Fruit fly (Drosophila melanogaster) whole organism, embryonic: ENCODE results near the gene Oseg1.

Experiments used
- Antp ChIP-seq: fragments of 200-800 bp; sonication (Bioruptor generic); optimal IDR thresholded peaks from 3 replicates; lab custom pipeline; 2016; ENCODE audit warnings: missing biosample characterization, missing genetic modification characterization
- Atf-2 ChIP-seq: fragments of 200-800 bp; sonication (Bioruptor generic); optimal IDR thresholded peaks from 2 replicates; lab custom pipeline; 2016; ENCODE audit warnings: missing biosample characterization, missing genetic modification characterization
- CG10274 ChIP-seq: fragments of 200-800 bp; sonication (Bioruptor generic); optimal IDR thresholded peaks from 3 replicates; lab custom pipeline; 2017; ENCODE audit warnings: missing biosample characterization, mild to moderate bottlenecking, missing genetic modification characterization
- CG10979 ChIP-seq: fragments of 200-800 bp; sonication (Bioruptor generic); optimal IDR thresholded peaks from 2 replicates; lab custom pipeline; 2018; ENCODE audit warnings: missing biosample characterization, mild to moderate bottlenecking, missing genetic modification characterization, moderate library complexity
- CG11504 ChIP-seq: fragments of 200-800 bp; sonication (Bioruptor generic); optimal IDR thresholded peaks from 3 replicates; lab custom pipeline; 2019; ENCODE audit warnings: missing biosample characterization, mild to moderate bottlenecking, missing genetic modification characterization, moderate library complexity
- CG1233 ChIP-seq: fragments of 200-800 bp; sonication (Bioruptor generic); optimal IDR thresholded peaks from 4 replicates; lab custom pipeline; 2018; ENCODE audit warnings: missing biosample characterization, mild to moderate bottlenecking, missing genetic modification characterization
- CG14860 ChIP-seq: fragments of 200-800 bp; sonication (Bioruptor generic); IDR thresholded peaks from 3 replicates; pipeline ENCODE4 v1.3.6; 2022; ENCODE audit warnings: missing biosample characterization, missing genetic modification characterization; ENCODE audit not compliant: partially characterized antibody
- CG15696 ChIP-seq: fragments of 200-800 bp; sonication (Bioruptor generic); optimal IDR thresholded peaks from 2 replicates; lab custom pipeline; 2019; ENCODE audit warnings: missing biosample characterization, mild to moderate bottlenecking, missing genetic modification characterization, moderate library complexity
- CG17612 ChIP-seq: fragments of 200-800 bp; sonication (Bioruptor generic); IDR thresholded peaks from 2 replicates; pipeline ENCODE4 v1.3.6; 2022; ENCODE audit warnings: missing biosample characterization, missing genetic modification characterization
- CG1832 ChIP-seq: fragments of 200-800 bp; sonication (Bioruptor generic); optimal IDR thresholded peaks from 2 replicates; lab custom pipeline; 2017; ENCODE audit warnings: missing biosample characterization, mild to moderate bottlenecking, missing genetic modification characterization, inconsistent platforms
- CG34376 ChIP-seq: fragments of 200-800 bp; sonication (Bioruptor generic); optimal IDR thresholded peaks from 2 replicates; lab custom pipeline; 2018; ENCODE audit warnings: missing biosample characterization, mild to moderate bottlenecking, missing genetic modification characterization
- CG3838 ChIP-seq: fragments of 200-800 bp; sonication (Bioruptor generic); optimal IDR thresholded peaks from 3 replicates; lab custom pipeline; 2016; ENCODE audit warnings: missing biosample characterization, missing genetic modification characterization
- CG6175 ChIP-seq: fragments of 200-800 bp; sonication (Bioruptor generic); IDR thresholded peaks from 3 replicates; pipeline ENCODE4 v1.3.6; 2022; ENCODE audit warnings: missing biosample characterization, missing genetic modification characterization
- CG6254 ChIP-seq: fragments of 200-800 bp; sonication (Bioruptor generic); optimal IDR thresholded peaks from 3 replicates; lab custom pipeline; 2017; ENCODE audit warnings: mild to moderate bottlenecking, missing biosample characterization, missing genetic modification reagents, missing genetic modification characterization
- CG8281 ChIP-seq: fragments of 200-800 bp; sonication (Bioruptor generic); optimal IDR thresholded peaks from 2 replicates; lab custom pipeline; 2018; ENCODE audit warnings: missing biosample characterization, mild to moderate bottlenecking, missing genetic modification characterization, moderate library complexity
- Chrac-16 ChIP-seq: fragments of 200-800 bp; sonication (Bioruptor generic); optimal IDR thresholded peaks from 3 replicates; lab custom pipeline; 2016; ENCODE audit warnings: missing biosample characterization, missing genetic modification characterization
- Dbx ChIP-seq: fragments of 200-800 bp; sonication (Bioruptor generic); IDR thresholded peaks from 3 replicates; pipeline ENCODE4 v1.3.6; 2022; ENCODE audit warnings: missing biosample characterization, missing genetic modification characterization
- Deaf1 ChIP-seq: fragments of 200-800 bp; optimal IDR thresholded peaks from 3 replicates; lab custom pipeline; 2019; ENCODE audit warnings: missing biosample characterization, mild to moderate bottlenecking, missing genetic modification characterization, moderate library complexity
- Dll ChIP-seq: fragments of 200-800 bp; sonication (Bioruptor generic); IDR thresholded peaks from 4 replicates; pipeline ENCODE4 v1.3.6; 2022; ENCODE audit warnings: missing biosample characterization, missing genetic modification characterization; ENCODE audit not compliant: partially characterized antibody
- H2.0 ChIP-seq: fragments of 200-800 bp; sonication (Bioruptor generic); IDR thresholded peaks from 2 replicates; pipeline ENCODE4 v1.3.6; 2022; ENCODE audit warnings: missing biosample characterization, missing genetic modification characterization
- HLH4C ChIP-seq: fragments of 200-800 bp; sonication (Bioruptor generic); IDR thresholded peaks from 3 replicates; pipeline ENCODE4 v1.3.6; 2022; ENCODE audit warnings: missing biosample characterization, missing genetic modification characterization; ENCODE audit not compliant: partially characterized antibody
- Lhr ChIP-seq: fragments of 200-800 bp; sonication (Bioruptor generic); optimal IDR thresholded peaks from 3 replicates; lab custom pipeline; 2017; ENCODE audit warnings: mild to moderate bottlenecking, missing biosample characterization, missing genetic modification reagents, missing genetic modification characterization
- Neu2 ChIP-seq: fragments of 200-800 bp; sonication (Bioruptor generic); optimal IDR thresholded peaks from 3 replicates; lab custom pipeline; 2016; ENCODE audit warnings: missing biosample characterization, missing genetic modification characterization, borderline replicate concordance
- Nf-YB ChIP-seq: fragments of 200-800 bp; sonication (Bioruptor generic); optimal IDR thresholded peaks from 3 replicates; lab custom pipeline; 2019; ENCODE audit warnings: missing biosample characterization, mild to moderate bottlenecking, missing genetic modification characterization, moderate library complexity
- Opbp ChIP-seq: fragments of 200-800 bp; sonication (Bioruptor generic); IDR thresholded peaks from 3 replicates; pipeline ENCODE4 v1.3.6; 2022; ENCODE audit warnings: missing biosample characterization, missing genetic modification characterization; ENCODE audit not compliant: partially characterized antibody
- PHDP ChIP-seq: fragments of 200-800 bp; sonication (Bioruptor generic); optimal IDR thresholded peaks from 3 replicates; lab custom pipeline; 2018; ENCODE audit warnings: missing biosample characterization, mild to moderate bottlenecking, missing genetic modification characterization, moderate library complexity
- Ssrp ChIP-seq: fragments of 200-800 bp; sonication (Bioruptor generic); optimal IDR thresholded peaks from 2 replicates; lab custom pipeline; 2018; ENCODE audit warnings: missing biosample characterization, mild to moderate bottlenecking, missing genetic modification characterization, moderate library complexity
- abd-A ChIP-seq: fragments of 200-800 bp; sonication (Bioruptor generic); optimal IDR thresholded peaks from 3 replicates; lab custom pipeline; 2019; ENCODE audit warnings: missing biosample characterization, mild to moderate bottlenecking, missing genetic modification characterization, moderate library complexity
- br ChIP-seq: fragments of >200 bp; optimal IDR thresholded peaks from 2 replicates; lab custom pipeline; 2017
- caup ChIP-seq: fragments of 200-800 bp; sonication (Bioruptor generic); optimal IDR thresholded peaks from 3 replicates; lab custom pipeline; 2017; ENCODE audit warnings: missing biosample characterization, mild to moderate bottlenecking, missing genetic modification characterization, moderate library complexity; ENCODE audit not compliant: severe bottlenecking
- chif ChIP-seq, 2 experiments: fragments of 200-800 bp; sonication (Bioruptor generic); optimal IDR thresholded peaks; 3 replicates each; lab custom pipeline; 2016; ENCODE audit warnings: missing biosample characterization in 2 of 2, missing genetic modification characterization in 2 of 2
- crol ChIP-seq: fragments of 200-800 bp; sonication (Bioruptor generic); IDR thresholded peaks from 2 replicates; pipeline ENCODE4 v1.3.6; 2022; ENCODE audit warnings: missing biosample characterization, missing genetic modification characterization
- dm ChIP-seq: fragments of 200-800 bp; sonication (Bioruptor generic); optimal IDR thresholded peaks from 3 replicates; lab custom pipeline; 2016; ENCODE audit warnings: missing biosample characterization, missing genetic modification characterization
- fd3F ChIP-seq: fragments of 200-800 bp; sonication (Bioruptor generic); optimal IDR thresholded peaks from 2 replicates; lab custom pipeline; 2018; ENCODE audit warnings: missing biosample characterization, mild to moderate bottlenecking, missing genetic modification characterization, moderate library complexity
- gce ChIP-seq: fragments of 200-800 bp; sonication (Bioruptor generic); IDR thresholded peaks from 3 replicates; pipeline ENCODE4 v1.3.6; 2022; ENCODE audit warnings: missing biosample characterization, missing genetic modification characterization
- gem ChIP-seq: fragments of 200-800 bp; sonication (Bioruptor generic); optimal IDR thresholded peaks from 2 replicates; lab custom pipeline; 2019; ENCODE audit warnings: missing biosample characterization, mild to moderate bottlenecking, missing genetic modification characterization, moderate library complexity
- gro ChIP-seq: fragments of 200-800 bp; sonication (Bioruptor generic); optimal IDR thresholded peaks from 2 replicates; lab custom pipeline; 2016; ENCODE audit warnings: missing biosample characterization, missing genetic modification characterization
- kni ChIP-seq: fragments of 200-800 bp; sonication (Bioruptor generic); optimal IDR thresholded peaks from 3 replicates; lab custom pipeline; 2017; ENCODE audit warnings: mild to moderate bottlenecking, missing biosample characterization, missing genetic modification reagents, missing genetic modification characterization
- nom ChIP-seq: fragments of 200-800 bp; sonication (Bioruptor generic); optimal IDR thresholded peaks from 2 replicates; lab custom pipeline; 2017; ENCODE audit warnings: missing biosample characterization, missing genetic modification characterization, mild to moderate bottlenecking, moderate library complexity, missing genetic modification reagents
- row ChIP-seq: fragments of 200-800 bp; sonication (Bioruptor generic); IDR thresholded peaks from 3 replicates; pipeline ENCODE4 v1.3.6; 2022; ENCODE audit warnings: missing biosample characterization, missing genetic modification characterization
- run ChIP-seq: fragments of 200-800 bp; sonication (Bioruptor generic); optimal IDR thresholded peaks from 3 replicates; lab custom pipeline; 2018; ENCODE audit warnings: missing biosample characterization, mild to moderate bottlenecking, missing genetic modification characterization
- sqz ChIP-seq: fragments of 200-800 bp; sonication (Bioruptor generic); optimal IDR thresholded peaks from 3 replicates; lab custom pipeline; 2018; ENCODE audit warnings: missing biosample characterization, mild to moderate bottlenecking, missing genetic modification characterization
- stwl ChIP-seq: fragments of 200-800 bp; sonication (Bioruptor generic); optimal IDR thresholded peaks from 3 replicates; lab custom pipeline; 2018; ENCODE audit warnings: missing biosample characterization, mild to moderate bottlenecking, missing genetic modification characterization, moderate library complexity
- usp ChIP-seq: fragments of >200 bp; optimal IDR thresholded peaks from 2 replicates; lab custom pipeline; 2017; ENCODE audit warnings: missing biosample characterization, missing genetic modification characterization
- vfl ChIP-seq: fragments of 200-800 bp; sonication (Bioruptor generic); optimal IDR thresholded peaks from 2 replicates; lab custom pipeline; 2016; ENCODE audit warnings: missing biosample characterization, missing genetic modification characterization
- vnd ChIP-seq: fragments of 200-800 bp; sonication (Bioruptor generic); IDR thresholded peaks from 3 replicates; pipeline ENCODE4 v1.3.6; 2022; ENCODE audit warnings: missing biosample characterization, missing genetic modification characterization; ENCODE audit not compliant: partially characterized antibody
- zen ChIP-seq: fragments of 200-800 bp; sonication (Bioruptor generic); optimal IDR thresholded peaks from 3 replicates; lab custom pipeline; 2018; ENCODE audit warnings: missing biosample characterization, mild to moderate bottlenecking, missing genetic modification characterization, moderate library complexity

Gene Oseg1

DNA sequence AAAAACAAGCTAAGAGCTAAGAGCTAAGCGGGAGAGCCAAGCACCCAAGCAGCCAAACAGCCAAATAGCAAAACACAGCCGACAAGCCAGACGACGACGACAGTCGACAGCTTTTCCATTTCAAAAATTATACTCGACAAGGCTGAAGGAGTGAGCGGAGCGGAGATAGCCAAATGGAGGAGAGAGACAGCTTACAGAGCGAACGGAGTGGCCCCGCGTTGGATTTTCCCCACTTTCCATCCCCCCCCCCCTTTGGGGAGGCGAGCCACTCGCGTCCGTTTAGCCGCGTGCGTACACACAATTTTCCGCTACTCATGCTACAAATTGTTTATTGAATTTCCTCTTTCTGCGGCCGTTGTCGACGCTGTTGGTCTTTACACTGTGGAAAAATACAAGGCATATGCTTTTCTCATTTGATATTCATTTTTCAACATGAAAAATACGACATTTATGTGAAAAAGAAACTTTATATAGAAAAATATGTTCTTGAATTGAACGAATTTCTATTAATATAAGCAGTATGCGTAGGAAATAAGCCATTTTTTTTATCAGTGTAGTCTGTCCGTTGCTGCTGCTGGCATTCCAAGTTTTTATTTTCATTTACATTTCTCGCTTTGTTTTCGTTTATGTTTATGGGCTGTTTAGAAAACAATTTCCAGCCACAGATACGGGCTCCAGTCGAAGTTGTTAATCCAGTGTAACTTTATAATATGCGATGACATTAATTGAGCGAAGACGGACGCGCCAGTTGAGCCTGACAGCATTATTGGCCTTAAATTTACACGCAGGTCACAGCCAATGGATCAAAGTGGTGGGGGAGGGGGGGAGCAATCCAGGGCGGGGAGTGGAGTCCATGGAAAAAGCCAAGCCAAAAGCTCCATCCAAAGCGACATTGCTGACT lies 45.5 kb upstream of the Oseg1 start (continued):
- TF ChIP-seq zen (peak; percentile 98), Dll (GFP tag; lab: Robert Waterston, UW) (0 out of 4 replicates have a peak, but pooled peaks have one; percentile 11), Dbx (peak; percentile 97), HLH4C (GFP tag; lab: Robert Waterston, UW) (no peak), CG34376 (GFP tag; lab: Kevin White, UChicago) (peak; percentile 86), vfl (GFP tag; lab: Kevin White, UChicago) (peak; percentile 95), CG6254 (GFP tag; lab: Kevin White, UChicago) (peak; percentile 97), br (lab: Kevin White, UChicago) (no peak), Neu2 (peak; percentile 79), Opbp (GFP tag; lab: Robert Waterston, UW) (peak; percentile 56; the same call in 2 of the 3 replicates), kni (GFP tag; lab: Kevin White, UChicago) (peak; percentile 92), PHDP (peak; percentile 99), CG1233 (GFP tag; lab: Kevin White, UChicago) (peak; percentile 94), usp (GFP tag; lab: Kevin White, UChicago) (no peak), Lhr (GFP tag; lab: Kevin White, UChicago) (peak; percentile 97), CG10274 (GFP tag; lab: Kevin White, UChicago) (peak; percentile 87), CG10979 (peak; percentile 99), CG15696 (peak; percentile 91), fd3F (peak; percentile 96), chif (GFP tag; optimal IDR thresholded peaks at IDR 0.05; lab: Kevin White, UChicago) (peak; percentile 97 to 98), caup (peak; percentile 97), gce (peak; percentile 98), CG1832 (peak; percentile 68), CG17612 (peak; percentile 93), Atf-2 (peak; percentile 97), gro (GFP tag; lab: Kevin White, UChicago) (peak; percentile 97), row (peak; percentile 98), sqz (GFP tag; lab: Kevin White, UChicago) (peak; percentile 96), Chrac-16 (GFP tag; lab: Kevin White, UChicago) (peak; percentile 98), CG6175 (GFP tag; lab: Robert Waterston, UW) (peak; percentile 91), Nf-YB (GFP tag; lab: Kevin White, UChicago) (peak; percentile 90), abd-A (tag; lab: Kevin White, UChicago) (peak; percentile 91), dm (GFP tag; lab: Kevin White, UChicago) (peak; percentile 95), CG3838 (peak; percentile 96), Deaf1 (tag; lab: Kevin White, UChicago) (peak; percentile 86), H2.0 (peak; percentile 98), CG11504 (tag; lab: Kevin White, UChicago) (peak; percentile 98), nom (GFP tag; lab: Kevin White, UChicago) (peak; percentile 86), stwl (tag; lab: Kevin White, UChicago) (peak; percentile 82), CG14860 (GFP tag; lab: Robert Waterston, UW) (no peak), CG8281 (tag; lab: Kevin White, UChicago) (peak; percentile 86), crol (GFP tag; lab: Robert Waterston, UW) (peak; percentile 98), Antp (GFP tag; lab: Kevin White, UChicago) (peak; percentile 95), gem (tag; lab: Kevin White, UChicago) (peak; percentile 99), run (tag; lab: Kevin White, UChicago) (peak; percentile 99), Ssrp (peak; percentile 99), vnd (GFP tag; lab: Robert Waterston, UW) (no peak)
